Fruit fly (Drosophila melanogaster) whole organism, embryonic: ENCODE measurements around the gene CG15741.
A peak's percentile ranks its signal among the peaks of the same experiment; 100 is the strongest.

ENCODE experiments used
- Atf6 ChIP-seq: fragments of 200-800 bp; sonication (Bioruptor generic); IDR thresholded peaks from 2 replicates; pipeline ENCODE4 v1.3.6; 2022; ENCODE audit warnings: missing biosample characterization, missing genetic modification characterization
- CG10959 ChIP-seq: fragments of 200-800 bp; sonication (Bioruptor generic); IDR thresholded peaks from 2 replicates; pipeline ENCODE4 v1.3.6; 2022; ENCODE audit warnings: missing biosample characterization, missing genetic modification characterization
- CG11456 ChIP-seq: fragments of 200-800 bp; sonication (Bioruptor generic); IDR thresholded peaks from 3 replicates; pipeline ENCODE4 v1.3.6; 2022; ENCODE audit warnings: missing biosample characterization, missing genetic modification characterization
- CG12744 ChIP-seq: fragments of 200-800 bp; sonication (Bioruptor generic); optimal IDR thresholded peaks from 2 replicates; lab custom pipeline; 2016; ENCODE audit warnings: missing biosample characterization, missing genetic modification characterization
- CG14014 ChIP-seq: fragments of 200-800 bp; sonication (Bioruptor generic); IDR thresholded peaks from 2 replicates; pipeline ENCODE4 v1.3.6; 2022; ENCODE audit warnings: missing biosample characterization, missing genetic modification characterization
- CG18764 ChIP-seq: fragments of 200-800 bp; sonication (Bioruptor generic); optimal IDR thresholded peaks from 3 replicates; lab custom pipeline; 2016; ENCODE audit warnings: missing biosample characterization, missing genetic modification characterization
- CG30403 ChIP-seq: fragments of 200-800 bp; sonication (Bioruptor generic); optimal IDR thresholded peaks from 3 replicates; lab custom pipeline; 2016; ENCODE audit warnings: missing biosample characterization, missing genetic modification characterization
- CG32772 ChIP-seq: fragments of 200-800 bp; sonication (Bioruptor generic); IDR thresholded peaks from 2 replicates; pipeline ENCODE4 v1.3.6; 2022; ENCODE audit warnings: missing biosample characterization, missing genetic modification characterization
- CG33213 ChIP-seq: fragments of 200-800 bp; sonication (Bioruptor generic); optimal IDR thresholded peaks from 3 replicates; lab custom pipeline; 2016; ENCODE audit warnings: missing biosample characterization, missing genetic modification characterization
- CG5180 ChIP-seq: fragments of 200-800 bp; sonication (Bioruptor generic); optimal IDR thresholded peaks from 3 replicates; lab custom pipeline; 2017; ENCODE audit warnings: missing biosample characterization, missing genetic modification characterization, mild to moderate bottlenecking, moderate library complexity, missing genetic modification reagents
- CG5245 ChIP-seq: fragments of 200-800 bp; sonication (Bioruptor generic); optimal IDR thresholded peaks from 3 replicates; lab custom pipeline; 2016; ENCODE audit warnings: missing biosample characterization, missing genetic modification characterization
- CG6272 ChIP-seq: fragments of 200-800 bp; sonication (Bioruptor generic); IDR thresholded peaks from 2 replicates; pipeline ENCODE4 v1.3.6; 2022; ENCODE audit warnings: missing biosample characterization, missing genetic modification characterization
- CG6689 ChIP-seq: fragments of 200-800 bp; sonication (Bioruptor generic); IDR thresholded peaks from 2 replicates; pipeline ENCODE4 v1.3.6; 2022; ENCODE audit warnings: missing biosample characterization, missing genetic modification characterization
- CG6791 ChIP-seq: fragments of 200-800 bp; sonication (Bioruptor generic); IDR thresholded peaks from 3 replicates; pipeline ENCODE4 v1.3.6; 2022; ENCODE audit warnings: missing biosample characterization, missing genetic modification characterization; ENCODE audit not compliant: partially characterized antibody
- CG7357 ChIP-seq: fragments of 200-800 bp; sonication (Bioruptor generic); IDR thresholded peaks from 3 replicates; pipeline ENCODE4 v1.3.6; 2022; ENCODE audit warnings: missing biosample characterization, missing genetic modification characterization
- CG7839 ChIP-seq: fragments of 200-800 bp; sonication (Bioruptor generic); optimal IDR thresholded peaks from 3 replicates; lab custom pipeline; 2018; ENCODE audit warnings: missing biosample characterization, mild to moderate bottlenecking, missing genetic modification characterization, moderate library complexity
- CG7987 ChIP-seq: fragments of 200-800 bp; sonication (Bioruptor generic); optimal IDR thresholded peaks from 2 replicates; lab custom pipeline; 2018; ENCODE audit warnings: missing biosample characterization, mild to moderate bottlenecking, missing genetic modification characterization, moderate library complexity
- CG8290 ChIP-seq, 3 experiments: fragments of 200-800 bp; sonication (Bioruptor generic); optimal IDR thresholded peaks; 2 replicates each; lab custom pipeline; 2016 to 2019; ENCODE audit warnings: missing biosample characterization in 3 of 3, missing genetic modification characterization in 3 of 3, mild to moderate bottlenecking in 2 of 3, moderate library complexity in 1 of 3
- CG8924 ChIP-seq: fragments of 200-800 bp; optimal IDR thresholded peaks from 3 replicates; lab custom pipeline; 2019; ENCODE audit warnings: missing biosample characterization, mild to moderate bottlenecking, missing genetic modification characterization, moderate library complexity
- CG9932 ChIP-seq: fragments of 200-800 bp; sonication (Bioruptor generic); IDR thresholded peaks from 2 replicates; pipeline ENCODE4 v1.3.6; 2022; ENCODE audit warnings: missing biosample characterization, missing genetic modification characterization
- CkIIα-i1 ChIP-seq: fragments of 200-800 bp; sonication (Bioruptor generic); IDR thresholded peaks from 2 replicates; pipeline ENCODE4 v1.3.6; 2022; ENCODE audit warnings: missing biosample characterization, missing genetic modification characterization
- D19A ChIP-seq: fragments of 200-800 bp; optimal IDR thresholded peaks from 3 replicates; lab custom pipeline; 2019; ENCODE audit warnings: missing biosample characterization, mild to moderate bottlenecking, missing genetic modification characterization, moderate library complexity
- D19B ChIP-seq: fragments of 200-800 bp; sonication (Bioruptor generic); optimal IDR thresholded peaks from 2 replicates; lab custom pipeline; 2017; ENCODE audit warnings: missing biosample characterization, mild to moderate bottlenecking, missing genetic modification characterization
- Doc3 ChIP-seq: fragments of 200-800 bp; sonication (Bioruptor generic); IDR thresholded peaks from 3 replicates; pipeline ENCODE4 v1.3.6; 2022; ENCODE audit warnings: missing biosample characterization, missing genetic modification characterization; ENCODE audit not compliant: partially characterized antibody
- H2.0 ChIP-seq: fragments of 200-800 bp; sonication (Bioruptor generic); IDR thresholded peaks from 2 replicates; pipeline ENCODE4 v1.3.6; 2022; ENCODE audit warnings: missing biosample characterization, missing genetic modification characterization
- Hr51 ChIP-seq, 2 experiments: fragments of 200-800 bp; sonication (Bioruptor generic); optimal IDR thresholded peaks; 2 replicates in 1 of 2; 3 replicates in 1 of 2; lab custom pipeline; 2016 to 2018; ENCODE audit warnings: missing biosample characterization in 2 of 2, missing genetic modification characterization in 2 of 2, mild to moderate bottlenecking in 1 of 2, moderate library complexity in 1 of 2
- MBD-R2 ChIP-seq: fragments of 200-800 bp; sonication (Bioruptor generic); IDR thresholded peaks from 2 replicates; pipeline ENCODE4 v1.3.6; 2022; ENCODE audit warnings: missing biosample characterization, missing genetic modification characterization
- Oli ChIP-seq: fragments of 200-800 bp; sonication (Bioruptor generic); optimal IDR thresholded peaks from 2 replicates; lab custom pipeline; 2018; ENCODE audit warnings: missing biosample characterization, mild to moderate bottlenecking, missing genetic modification characterization, moderate library complexity
- Rfx ChIP-seq: fragments of 200-800 bp; sonication (Bioruptor generic); IDR thresholded peaks from 2 replicates; pipeline ENCODE4 v1.3.6; 2022; ENCODE audit warnings: missing biosample characterization, missing genetic modification characterization
- aop ChIP-seq: fragments of 200-800 bp; sonication (Bioruptor generic); IDR thresholded peaks from 2 replicates; pipeline ENCODE4 v1.3.6; 2022; ENCODE audit warnings: missing biosample characterization, missing genetic modification characterization
- ara ChIP-seq: fragments of 200-800 bp; sonication (Bioruptor generic); IDR thresholded peaks from 2 replicates; pipeline ENCODE4 v1.3.6; 2022; ENCODE audit warnings: missing biosample characterization, missing genetic modification characterization
- br ChIP-seq: fragments of >200 bp; optimal IDR thresholded peaks from 2 replicates; lab custom pipeline; 2017
- cwo ChIP-seq: fragments of 200-800 bp; sonication (Bioruptor generic); optimal IDR thresholded peaks from 3 replicates; lab custom pipeline; 2017; ENCODE audit warnings: missing biosample characterization, missing genetic modification characterization, mild to moderate bottlenecking, moderate library complexity, missing genetic modification reagents
- dan ChIP-seq: fragments of 200-800 bp; sonication (Bioruptor generic); IDR thresholded peaks from 2 replicates; pipeline ENCODE4 v1.3.6; 2022; ENCODE audit warnings: missing biosample characterization, missing genetic modification characterization
- fd3F ChIP-seq: fragments of 200-800 bp; sonication (Bioruptor generic); optimal IDR thresholded peaks from 2 replicates; lab custom pipeline; 2018; ENCODE audit warnings: missing biosample characterization, mild to moderate bottlenecking, missing genetic modification characterization, moderate library complexity
- fd64A ChIP-seq: fragments of 200-800 bp; sonication (Bioruptor generic); optimal IDR thresholded peaks from 3 replicates; lab custom pipeline; 2018; ENCODE audit warnings: missing biosample characterization, mild to moderate bottlenecking, missing genetic modification characterization
- gcm ChIP-seq: fragments of 200-800 bp; sonication (Bioruptor generic); optimal IDR thresholded peaks from 2 replicates; lab custom pipeline; 2019; ENCODE audit warnings: missing biosample characterization, mild to moderate bottlenecking, missing genetic modification characterization, moderate library complexity
- gcm2 ChIP-seq: fragments of 200-800 bp; sonication (Bioruptor generic); optimal IDR thresholded peaks from 2 replicates; lab custom pipeline; 2016; ENCODE audit warnings: missing biosample characterization, missing genetic modification characterization
- gro ChIP-seq: fragments of 200-800 bp; sonication (Bioruptor generic); optimal IDR thresholded peaks from 2 replicates; lab custom pipeline; 2016; ENCODE audit warnings: missing biosample characterization, missing genetic modification characterization
- lbe ChIP-seq: fragments of 200-800 bp; sonication (Bioruptor generic); optimal IDR thresholded peaks from 2 replicates; lab custom pipeline; 2016; ENCODE audit warnings: missing biosample characterization, mild to moderate bottlenecking, missing genetic modification characterization
- oc ChIP-seq: fragments of 200-800 bp; sonication (Bioruptor generic); optimal IDR thresholded peaks from 2 replicates; lab custom pipeline; 2018; ENCODE audit warnings: missing biosample characterization, mild to moderate bottlenecking, missing genetic modification characterization, moderate library complexity
- pros ChIP-seq: fragments of 200-800 bp; sonication (Bioruptor generic); optimal IDR thresholded peaks from 3 replicates; lab custom pipeline; 2019; ENCODE audit warnings: missing biosample characterization, mild to moderate bottlenecking, missing genetic modification characterization, moderate library complexity
- ranshi ChIP-seq: fragments of 200-800 bp; sonication (Bioruptor generic); IDR thresholded peaks from 2 replicates; pipeline ENCODE4 v1.3.6; 2022; ENCODE audit warnings: missing biosample characterization, missing genetic modification characterization
- sim ChIP-seq: fragments of 200-800 bp; sonication (Bioruptor generic); IDR thresholded peaks from 2 replicates; pipeline ENCODE4 v1.3.6; 2022; ENCODE audit warnings: missing biosample characterization, missing genetic modification characterization
- sug ChIP-seq: fragments of 200-800 bp; optimal IDR thresholded peaks from 2 replicates; lab custom pipeline; 2019; ENCODE audit warnings: missing biosample characterization, mild to moderate bottlenecking, missing genetic modification characterization, moderate library complexity
- toy ChIP-seq: fragments of 200-800 bp; sonication (Bioruptor generic); IDR thresholded peaks from 2 replicates; pipeline ENCODE4 v1.3.6; 2022; ENCODE audit warnings: missing biosample characterization, missing genetic modification characterization
- tup ChIP-seq: fragments of 200-800 bp; sonication (Bioruptor generic); optimal IDR thresholded peaks from 2 replicates; lab custom pipeline; 2016; ENCODE audit warnings: missing biosample characterization, mild to moderate bottlenecking, missing genetic modification characterization, moderate library complexity
- unpg ChIP-seq: fragments of 200-800 bp; sonication (Bioruptor generic); optimal IDR thresholded peaks from 3 replicates; lab custom pipeline; 2018; ENCODE audit warnings: missing biosample characterization, mild to moderate bottlenecking, missing genetic modification characterization, moderate library complexity
- usp ChIP-seq: fragments of >200 bp; optimal IDR thresholded peaks from 2 replicates; lab custom pipeline; 2017; ENCODE audit warnings: missing biosample characterization, missing genetic modification characterization
- zen ChIP-seq: fragments of 200-800 bp; sonication (Bioruptor generic); optimal IDR thresholded peaks from 3 replicates; lab custom pipeline; 2018; ENCODE audit warnings: missing biosample characterization, mild to moderate bottlenecking, missing genetic modification characterization, moderate library complexity

The CG15741 gene

DNA sequence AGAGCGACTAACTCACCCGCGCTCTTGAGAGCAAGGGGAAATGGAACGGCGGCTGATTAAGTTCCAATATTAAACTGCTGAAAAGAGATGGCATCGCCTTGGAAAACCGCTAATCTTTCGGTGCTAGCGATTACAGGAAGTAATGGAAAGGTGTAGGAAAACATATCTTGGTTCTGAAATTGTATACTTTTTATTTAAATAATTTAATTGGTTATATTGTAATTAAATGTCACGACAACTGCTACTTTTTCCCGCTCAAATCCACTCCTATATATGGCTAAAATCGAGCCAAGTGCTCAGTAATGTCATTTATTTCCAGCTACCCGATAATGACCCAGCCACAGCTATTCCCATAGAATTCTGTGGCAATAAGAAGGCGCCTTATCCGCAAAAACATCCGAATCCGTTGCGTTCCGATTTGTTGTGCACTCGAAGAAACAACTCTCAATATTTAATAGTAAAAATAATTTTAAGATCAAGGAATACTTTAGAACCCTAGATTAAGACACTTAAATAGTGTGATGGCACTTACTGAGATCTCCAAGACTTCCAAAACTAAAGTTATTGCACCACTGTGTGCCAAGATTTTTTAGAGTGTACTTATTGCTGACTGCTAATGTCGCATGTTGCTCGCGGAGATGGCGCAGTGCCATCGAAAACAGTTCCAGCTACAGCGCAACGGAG is 49.5 kb downstream of the CG15741 start (continued):
- no peak for TF ChIP-seq sug (tag; lab: Kevin White, UChicago)
- peak; percentile 65 for TF ChIP-seq CG14014 (GFP tag; lab: Robert Waterston, UW)
- TF ChIP-seq toy (GFP tag; lab: Robert Waterston, UW), result no peak
- no peak for TF ChIP-seq fd64A
- no peak for TF ChIP-seq tup (GFP tag; lab: Kevin White, UChicago)
- TF ChIP-seq CG6272 (GFP tag; lab: Robert Waterston, UW), result no peak
- TF ChIP-seq CG7987 (GFP tag; lab: Kevin White, UChicago), result peak; percentile 13
- no peak for TF ChIP-seq CG7357 (GFP tag; lab: Robert Waterston, UW)
- TF ChIP-seq CG12744 (GFP tag; lab: Kevin White, UChicago), result no peak
- TF ChIP-seq fd3F (GFP tag; lab: Kevin White, UChicago), result peak; percentile 56
- peak; percentile 73; the same call in 2 of the 3 replicates for TF ChIP-seq CG11456 (GFP tag; lab: Robert Waterston, UW)
- peak; percentile 78 for TF ChIP-seq CG30403 (GFP tag; lab: Kevin White, UChicago)
- TF ChIP-seq CG6689 (GFP tag; lab: Robert Waterston, UW), result peak; percentile 59
- peak; percentile 16 for TF ChIP-seq CG18764 (GFP tag; lab: Kevin White, UChicago)
- TF ChIP-seq D19B (GFP tag; lab: Kevin White, UChicago), result no peak
- peak; percentile 71 for TF ChIP-seq Rfx (GFP tag; lab: Robert Waterston, UW)
- peak; percentile 64 for TF ChIP-seq lbe
- 0 out of 2 replicates have a peak, but pooled peaks have one; percentile 31 for TF ChIP-seq sim (GFP tag; lab: Robert Waterston, UW)
- TF ChIP-seq CG9932 (GFP tag; lab: Robert Waterston, UW), result no peak
- no peak for TF ChIP-seq pros (GFP tag; lab: Kevin White, UChicago)
- peak; percentile 56 for TF ChIP-seq CG5180 (GFP tag; lab: Kevin White, UChicago)
- TF ChIP-seq D19A, result peak; percentile 58
- TF ChIP-seq CG5245 (GFP tag; lab: Kevin White, UChicago), result peak; percentile 56
- peak; percentile 68 for TF ChIP-seq oc (tag; lab: Kevin White, UChicago)
- no peak for TF ChIP-seq usp (GFP tag; lab: Kevin White, UChicago)
- 0 out of 2 replicates have a peak, but pooled peaks have one; percentile 25 for TF ChIP-seq dan (GFP tag; lab: Robert Waterston, UW)
- TF ChIP-seq cwo (GFP tag; lab: Kevin White, UChicago), result peak; percentile 70
- no peak for TF ChIP-seq CkIIα-i1
- peak; percentile 79 for TF ChIP-seq ranshi (GFP tag; lab: Robert Waterston, UW)
- no peak for TF ChIP-seq CG8290 (GFP tag; optimal IDR thresholded peaks at IDR 0.05; lab: Kevin White, UChicago)
- TF ChIP-seq CG8290 (tag; optimal IDR thresholded peaks at IDR 0.05; lab: Kevin White, UChicago), result peak in 1 of 2 experiments; percentile 55
- peak; percentile 83 for TF ChIP-seq Oli (tag; lab: Kevin White, UChicago)
- TF ChIP-seq CG10959 (GFP tag; lab: Robert Waterston, UW), result no peak
- TF ChIP-seq CG7839 (tag; lab: Kevin White, UChicago), result peak; percentile 81
- peak; percentile 68 for TF ChIP-seq zen (tag; lab: Kevin White, UChicago)
- TF ChIP-seq Atf6 (GFP tag; lab: Robert Waterston, UW), result peak; percentile 67
- TF ChIP-seq unpg, result peak; percentile 85
- peak; percentile 33 to 85 for TF ChIP-seq Hr51 (GFP tag; optimal IDR thresholded peaks at IDR 0.05; lab: Kevin White, UChicago)
- no peak for TF ChIP-seq aop (GFP tag; lab: Robert Waterston, UW)
- TF ChIP-seq CG33213 (GFP tag; lab: Kevin White, UChicago), result peak; percentile 48
- peak; percentile 66 for TF ChIP-seq CG32772 (GFP tag; lab: Robert Waterston, UW)
- peak; percentile 79 for TF ChIP-seq CG8924 (tag; lab: Kevin White, UChicago)
- no peak for TF ChIP-seq Doc3
- TF ChIP-seq br, result no peak
- peak; percentile 34 for TF ChIP-seq gcm2 (GFP tag; lab: Kevin White, UChicago)
- no peak for TF ChIP-seq gro
- TF ChIP-seq MBD-R2 (GFP tag; lab: Robert Waterston, UW), result no peak; the same call in 1 of the 2 replicates
- no peak for TF ChIP-seq CG6791 (GFP tag; lab: Robert Waterston, UW)
- TF ChIP-seq gcm (GFP tag; lab: Kevin White, UChicago), result peak; percentile 65
- TF ChIP-seq ara (GFP tag; lab: Robert Waterston, UW), result peak; percentile 74
- TF ChIP-seq H2.0 (GFP tag; lab: Robert Waterston, UW), result peak; percentile 77
